Worm (Caenorhabditis elegans) whole organism, young adult: Measurements from ENCODE around the gene F46G10.1.
A peak's percentile ranks its signal among the peaks of the same experiment; 100 is the strongest.

ENCODE experiments used
- C06A6.2 ChIP-seq: fragments of 200-800 bp; sonication (Bioruptor generic); conservative IDR thresholded peaks from 2 replicates; pipeline ENCODE4 v1.3.6; 2022; ENCODE audit warnings: missing genetic modification characterization, missing compliant biosample characterization
- dpl-1 ChIP-seq: fragments of 150-350 bp; optimal IDR thresholded peaks from 2 replicates; lab custom pipeline; 2014; ENCODE audit warnings: missing biosample characterization, missing genetic modification reagents, missing genetic modification characterization
- gei-17 ChIP-seq: fragments of 200-800 bp; sonication (Bioruptor generic); optimal IDR thresholded peaks from 2 replicates; lab custom pipeline; 2018; ENCODE audit warnings: mild to moderate bottlenecking, missing genetic modification characterization, missing compliant biosample characterization
- unc-130 ChIP-seq: sonication (generic microtip); optimal IDR thresholded peaks from 2 replicates; lab custom pipeline; 2016; ENCODE audit warnings: missing genetic modification reagents, missing genetic modification characterization, missing compliant biosample characterization

- TF ChIP-seq gei-17 (GFP tag; lab: Kevin White, UChicago) = no peak
- TF ChIP-seq unc-130 (GFP tag; lab: Kevin White, UChicago) = peak; percentile 13
- no peak for TF ChIP-seq C06A6.2
- TF ChIP-seq dpl-1 (GFP tag; lab: Kevin White, UChicago) = no peak
Observed at ce11 chrX:13283462-13283861, 28.1 kb downstream of the F46G10.1 start.
